Fruit fly (Drosophila melanogaster): ENCODE measurements around the gene eIF3f1.

eIF3f1 gene

DNA sequence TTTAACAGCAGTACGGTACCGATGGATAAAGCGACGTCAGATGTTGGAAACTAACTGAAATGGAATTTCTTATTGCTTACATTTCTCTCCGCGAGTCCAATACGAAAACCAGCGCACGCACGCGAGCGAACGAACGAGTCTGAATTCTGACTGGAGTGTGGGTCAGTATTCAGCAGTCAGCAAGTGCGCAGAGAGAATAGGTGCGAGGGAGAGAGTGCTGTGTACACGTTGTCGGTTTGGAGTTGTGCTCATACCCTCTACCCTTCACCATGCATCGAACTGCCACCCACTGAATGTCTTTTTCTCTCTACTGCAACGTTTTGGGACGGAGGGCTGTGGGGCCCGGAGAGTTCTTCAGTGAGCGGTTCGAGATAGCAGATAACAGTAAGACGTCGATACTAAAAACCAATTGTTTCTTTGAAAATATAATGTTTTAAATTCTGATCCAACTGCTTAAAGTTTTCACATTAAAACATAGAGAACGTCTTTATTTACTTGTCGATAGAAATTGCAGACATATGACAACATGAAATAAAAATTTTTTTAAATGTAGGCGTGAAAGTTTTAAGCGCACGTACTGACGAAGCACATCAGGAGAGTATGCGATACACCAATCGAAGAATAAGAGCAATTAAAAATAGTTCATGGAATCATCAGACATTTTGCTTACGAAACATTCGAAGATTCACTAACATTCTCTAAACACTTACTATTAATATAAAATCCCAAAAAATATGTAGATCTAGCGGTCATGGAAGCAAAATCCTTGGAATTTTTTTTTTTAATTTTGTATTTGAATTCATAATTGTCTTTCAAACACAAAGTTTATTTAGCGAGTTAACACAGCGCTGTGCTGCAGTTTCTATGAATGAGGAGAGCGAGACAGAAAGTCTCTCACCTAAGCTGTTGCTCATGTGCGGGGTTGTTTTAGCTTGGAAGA lies 25.8 kb upstream of the eIF3f1 start (continued):
- peak; percentile 64 for TF ChIP-seq kni (GFP tag; optimal IDR thresholded peaks at IDR 0.05)
- peak; percentile 71 for TF ChIP-seq jing (GFP tag; optimal IDR thresholded peaks at IDR 0.05)
- peak; percentile 70 for TF ChIP-seq gsb-n (tag; optimal IDR thresholded peaks at IDR 0.05)
- TF ChIP-seq schlank (tag; optimal IDR thresholded peaks at IDR 0.05), result peak; percentile 3
- no peak for TF ChIP-seq tgo (GFP tag; IDR thresholded peaks at IDR 0.05)
- TF ChIP-seq ERR (GFP tag; optimal IDR thresholded peaks at IDR 0.05), result peak; percentile 41
- TF ChIP-seq CG12942 (GFP tag; optimal IDR thresholded peaks at IDR 0.05), result peak; percentile 75
- TF ChIP-seq crc (GFP tag; optimal IDR thresholded peaks at IDR 0.05), result peak; percentile 64
- no peak for TF ChIP-seq sisA (GFP tag; IDR thresholded peaks at IDR 0.05)
- peak; percentile 65 for TF ChIP-seq yki (optimal IDR thresholded peaks at IDR 0.05)
- peak; percentile 26 for TF ChIP-seq CG12155 (GFP tag; optimal IDR thresholded peaks at IDR 0.05)
- no peak for TF ChIP-seq gcm2 (GFP tag; optimal IDR thresholded peaks at IDR 0.05)
- TF ChIP-seq Ptx1 (GFP tag; IDR thresholded peaks at IDR 0.05), result no peak
- TF ChIP-seq CG10274 (GFP tag; optimal IDR thresholded peaks at IDR 0.05), result peak; percentile 79
- no peak for TF ChIP-seq psq (GFP tag; optimal IDR thresholded peaks at IDR 0.05)
- TF ChIP-seq Lim3 (GFP tag; IDR thresholded peaks at IDR 0.05), result no peak
- TF ChIP-seq lilli (GFP tag; optimal IDR thresholded peaks at IDR 0.05), result peak; percentile 90
- no peak for TF ChIP-seq vvl (GFP tag; IDR thresholded peaks at IDR 0.05)
- TF ChIP-seq Awh (GFP tag; IDR thresholded peaks at IDR 0.05), result no peak
- TF ChIP-seq NK7.1 (GFP tag; optimal IDR thresholded peaks at IDR 0.05), result peak; percentile 63
- TF ChIP-seq CG4617 (GFP tag; optimal IDR thresholded peaks at IDR 0.05; ENCODE audit: borderline replicate concordance), result peak; percentile 67
- no peak for TF ChIP-seq Dip2 (GFP tag; IDR thresholded peaks at IDR 0.05)
- TF ChIP-seq Doc3 (GFP tag; IDR thresholded peaks at IDR 0.05; ENCODE audit: partially characterized antibody), result no peak
- no peak for TF ChIP-seq Rx (GFP tag; IDR thresholded peaks at IDR 0.05)
- peak; percentile 43 for TF ChIP-seq nom (GFP tag; optimal IDR thresholded peaks at IDR 0.05)
- TF ChIP-seq gce (GFP tag; IDR thresholded peaks at IDR 0.05), result no peak
- TF ChIP-seq cwo (GFP tag; optimal IDR thresholded peaks at IDR 0.05), result peak; percentile 76
- TF ChIP-seq Oaz (GFP tag; IDR thresholded peaks at IDR 0.05), result no peak
- TF ChIP-seq Fer3 (tag; optimal IDR thresholded peaks at IDR 0.05), result peak; percentile 53
- TF ChIP-seq Camta (GFP tag; optimal IDR thresholded peaks at IDR 0.05), result peak; percentile 87
- peak; percentile 56 for TF ChIP-seq run (tag; optimal IDR thresholded peaks at IDR 0.05)
- no peak for TF ChIP-seq sens-2 (GFP tag; IDR thresholded peaks at IDR 0.05)
- TF ChIP-seq CG17385 (GFP tag; optimal IDR thresholded peaks at IDR 0.05), result peak; percentile 85
- no peak for TF ChIP-seq Stat92E (GFP tag; optimal IDR thresholded peaks at IDR 0.05)
- TF ChIP-seq Ssrp (tag; optimal IDR thresholded peaks at IDR 0.05), result peak; percentile 86
- peak; percentile 81 for TF ChIP-seq Usf (GFP tag; optimal IDR thresholded peaks at IDR 0.05)
- peak; percentile 59 for TF ChIP-seq CG6254 (GFP tag; optimal IDR thresholded peaks at IDR 0.05)
- peak; percentile 66 for TF ChIP-seq unpg (GFP tag; optimal IDR thresholded peaks at IDR 0.05)
- TF ChIP-seq pum (GFP tag; optimal IDR thresholded peaks at IDR 0.05), result peak; percentile 89
- TF ChIP-seq Atf3 (GFP tag; optimal IDR thresholded peaks at IDR 0.05), result peak; percentile 61
- no peak for TF ChIP-seq Scr (GFP tag; IDR thresholded peaks at IDR 0.05; ENCODE audit: partially characterized antibody)
- peak; percentile 60 for TF ChIP-seq CG1792 (GFP tag; optimal IDR thresholded peaks at IDR 0.05)
- TF ChIP-seq fd3F (GFP tag; optimal IDR thresholded peaks at IDR 0.05), result peak; percentile 75
- peak; percentile 30 for TF ChIP-seq HmgZ (tag; optimal IDR thresholded peaks at IDR 0.05)
- TF ChIP-seq CG3838 (GFP tag; optimal IDR thresholded peaks at IDR 0.05), result peak; percentile 69
- TF ChIP-seq CG14667 (GFP tag; IDR thresholded peaks at IDR 0.05), result no peak
- no peak for TF ChIP-seq NFAT (GFP tag; IDR thresholded peaks at IDR 0.05)
- TF ChIP-seq CG2199 (GFP tag; IDR thresholded peaks at IDR 0.05), result no peak
- no peak for TF ChIP-seq unc-4 (GFP tag; IDR thresholded peaks at IDR 0.05; ENCODE audit: partially characterized antibody)

Data from whole organism, embryonic.